Fruit fly (Drosophila melanogaster) whole organism, embryonic: Measurements from ENCODE around the gene Ide.
A peak's percentile ranks its signal among the peaks of the same experiment; 100 is the strongest.

ENCODE experiments used
- Ada2b ChIP-seq: fragments of 200-800 bp; sonication (Bioruptor generic); IDR thresholded peaks from 2 replicates; pipeline ENCODE4 v1.3.6; 2022; ENCODE audit warnings: missing biosample characterization, missing genetic modification characterization
- BEAF-32 ChIP-seq: fragments of 200-800 bp; sonication (Bioruptor generic); optimal IDR thresholded peaks from 3 replicates; lab custom pipeline; 2017; ENCODE audit warnings: missing biosample characterization, missing genetic modification characterization, mild to moderate bottlenecking, moderate library complexity, missing genetic modification reagents
- CG11398 ChIP-seq: fragments of 200-800 bp; sonication (Bioruptor generic); optimal IDR thresholded peaks from 2 replicates; lab custom pipeline; 2016; ENCODE audit warnings: missing biosample characterization, missing genetic modification characterization
- CG11504 ChIP-seq: fragments of 200-800 bp; sonication (Bioruptor generic); optimal IDR thresholded peaks from 3 replicates; lab custom pipeline; 2019; ENCODE audit warnings: missing biosample characterization, mild to moderate bottlenecking, missing genetic modification characterization, moderate library complexity
- CG13287 ChIP-seq: fragments of 200-800 bp; sonication (Bioruptor generic); IDR thresholded peaks from 2 replicates; pipeline ENCODE4 v1.3.6; 2022; ENCODE audit warnings: missing biosample characterization, missing genetic modification characterization; ENCODE audit not compliant: partially characterized antibody
- CG13894 ChIP-seq: fragments of 200-800 bp; sonication (Bioruptor generic); optimal IDR thresholded peaks from 3 replicates; lab custom pipeline; 2018; ENCODE audit warnings: missing biosample characterization, mild to moderate bottlenecking, missing genetic modification characterization, moderate library complexity
- CG14050 ChIP-seq: fragments of 200-800 bp; sonication (Bioruptor generic); IDR thresholded peaks from 3 replicates; pipeline ENCODE4 v1.3.6; 2022; ENCODE audit warnings: missing biosample characterization, missing genetic modification characterization
- CG14441 ChIP-seq: fragments of 200-800 bp; sonication (Bioruptor generic); IDR thresholded peaks from 2 replicates; pipeline ENCODE4 v1.3.6; 2022; ENCODE audit warnings: missing biosample characterization, missing genetic modification characterization
- CG15073 ChIP-seq: fragments of 200-800 bp; sonication (Bioruptor generic); optimal IDR thresholded peaks from 2 replicates; lab custom pipeline; 2016; ENCODE audit warnings: missing biosample characterization, missing genetic modification characterization
- CG1647 ChIP-seq: fragments of 200-800 bp; sonication (Bioruptor generic); optimal IDR thresholded peaks from 3 replicates; lab custom pipeline; 2016; ENCODE audit warnings: missing biosample characterization, missing genetic modification characterization
- CG17186 ChIP-seq: fragments of 200-800 bp; sonication (Bioruptor generic); optimal IDR thresholded peaks from 3 replicates; lab custom pipeline; 2017; ENCODE audit warnings: missing biosample characterization, missing genetic modification reagents, missing genetic modification characterization
- CG17802 ChIP-seq: fragments of 200-800 bp; sonication (Bioruptor generic); optimal IDR thresholded peaks from 2 replicates; lab custom pipeline; 2018; ENCODE audit warnings: missing biosample characterization, mild to moderate bottlenecking, missing genetic modification characterization, moderate library complexity
- CG1792 ChIP-seq: fragments of 200-800 bp; sonication (Bioruptor generic); optimal IDR thresholded peaks from 2 replicates; lab custom pipeline; 2016; ENCODE audit warnings: missing biosample characterization, missing genetic modification characterization
- CG18764 ChIP-seq: fragments of 200-800 bp; sonication (Bioruptor generic); optimal IDR thresholded peaks from 3 replicates; lab custom pipeline; 2016; ENCODE audit warnings: missing biosample characterization, missing genetic modification characterization
- CG2678 ChIP-seq: fragments of 200-800 bp; sonication (Bioruptor generic); optimal IDR thresholded peaks from 3 replicates; lab custom pipeline; 2019; ENCODE audit warnings: missing biosample characterization, mild to moderate bottlenecking, missing genetic modification characterization, moderate library complexity
- CG2889 ChIP-seq: fragments of 200-800 bp; sonication (Bioruptor generic); IDR thresholded peaks from 3 replicates; pipeline ENCODE4 v1.3.6; 2022; ENCODE audit warnings: missing biosample characterization, missing genetic modification characterization
- CG34376 ChIP-seq: fragments of 200-800 bp; sonication (Bioruptor generic); optimal IDR thresholded peaks from 2 replicates; lab custom pipeline; 2018; ENCODE audit warnings: missing biosample characterization, mild to moderate bottlenecking, missing genetic modification characterization
- CG6791 ChIP-seq: fragments of 200-800 bp; sonication (Bioruptor generic); IDR thresholded peaks from 3 replicates; pipeline ENCODE4 v1.3.6; 2022; ENCODE audit warnings: missing biosample characterization, missing genetic modification characterization; ENCODE audit not compliant: partially characterized antibody
- CG7372 ChIP-seq: fragments of 200-800 bp; sonication (Bioruptor generic); IDR thresholded peaks from 2 replicates; pipeline ENCODE4 v1.3.6; 2022; ENCODE audit warnings: missing biosample characterization, missing genetic modification characterization
- CG9876 ChIP-seq: fragments of 200-800 bp; sonication (Bioruptor generic); optimal IDR thresholded peaks from 2 replicates; lab custom pipeline; 2016; ENCODE audit warnings: missing biosample characterization, missing genetic modification characterization
- D ChIP-seq, 2 experiments: fragments of 200-800 bp in 1 of 2; fragments of >200 bp in 1 of 2; sonication (Bioruptor generic) in 1 of 2; optimal IDR thresholded peaks; 2 replicates in 1 of 2; 3 replicates in 1 of 2; lab custom pipeline; 2017; ENCODE audit warnings: mild to moderate bottlenecking in 1 of 2, missing biosample characterization in 1 of 2, missing genetic modification characterization in 1 of 2, missing genetic modification reagents in 1 of 2
- D19A ChIP-seq: fragments of 200-800 bp; optimal IDR thresholded peaks from 3 replicates; lab custom pipeline; 2019; ENCODE audit warnings: missing biosample characterization, mild to moderate bottlenecking, missing genetic modification characterization, moderate library complexity
- Doc3 ChIP-seq: fragments of 200-800 bp; sonication (Bioruptor generic); IDR thresholded peaks from 3 replicates; pipeline ENCODE4 v1.3.6; 2022; ENCODE audit warnings: missing biosample characterization, missing genetic modification characterization; ENCODE audit not compliant: partially characterized antibody
- Gsc ChIP-seq: fragments of 200-800 bp; sonication (Bioruptor generic); IDR thresholded peaks from 2 replicates; pipeline ENCODE4 v1.3.6; 2022; ENCODE audit warnings: missing biosample characterization, missing genetic modification characterization
- Kr ChIP-seq: fragments of 200-800 bp; sonication (Bioruptor generic); optimal IDR thresholded peaks from 2 replicates; lab custom pipeline; 2017; ENCODE audit warnings: missing biosample characterization, mild to moderate bottlenecking, missing genetic modification characterization
- MBD-R2 ChIP-seq: fragments of 200-800 bp; sonication (Bioruptor generic); IDR thresholded peaks from 2 replicates; pipeline ENCODE4 v1.3.6; 2022; ENCODE audit warnings: missing biosample characterization, missing genetic modification characterization
- Optix ChIP-seq: fragments of 200-800 bp; sonication (Bioruptor generic); IDR thresholded peaks from 3 replicates; pipeline ENCODE4 v1.3.6; 2022; ENCODE audit warnings: missing biosample characterization, missing genetic modification characterization
- Pdp1 ChIP-seq, 2 experiments: fragments of 200-800 bp; sonication (Bioruptor generic); optimal IDR thresholded peaks; 3 replicates each; lab custom pipeline; 2016; ENCODE audit warnings: missing biosample characterization in 2 of 2, missing genetic modification characterization in 2 of 2, mild to moderate bottlenecking in 1 of 2, moderate library complexity in 1 of 2
- bbx ChIP-seq: fragments of 200-800 bp; sonication (Bioruptor generic); IDR thresholded peaks from 2 replicates; pipeline ENCODE4 v1.3.6; 2022; ENCODE audit warnings: missing biosample characterization, missing genetic modification characterization; ENCODE audit not compliant: partially characterized antibody
- cad ChIP-seq: fragments of >200 bp; optimal IDR thresholded peaks from 2 replicates; lab custom pipeline; 2017; ENCODE audit warnings: missing biosample characterization, missing genetic modification characterization
- cato ChIP-seq: fragments of 200-800 bp; sonication (Bioruptor generic); optimal IDR thresholded peaks from 2 replicates; lab custom pipeline; 2016; ENCODE audit warnings: missing biosample characterization, missing genetic modification characterization, borderline replicate concordance
- ci ChIP-seq: fragments of 200-800 bp; sonication (Bioruptor generic); IDR thresholded peaks from 3 replicates; pipeline ENCODE4 v1.3.6; 2022; ENCODE audit warnings: missing biosample characterization, missing genetic modification characterization
- dati ChIP-seq: fragments of 200-800 bp; sonication (Bioruptor generic); IDR thresholded peaks from 2 replicates; pipeline ENCODE4 v1.3.6; 2022; ENCODE audit warnings: missing biosample characterization, missing genetic modification characterization
- dimm ChIP-seq: fragments of 200-800 bp; sonication (Bioruptor generic); IDR thresholded peaks from 2 replicates; pipeline ENCODE4 v1.3.6; 2022; ENCODE audit warnings: missing biosample characterization, missing genetic modification characterization
- dysf ChIP-seq: fragments of 200-800 bp; sonication (Bioruptor generic); IDR thresholded peaks from 3 replicates; pipeline ENCODE4 v1.3.6; 2022; ENCODE audit warnings: missing biosample characterization, missing genetic modification characterization
- esg ChIP-seq: fragments of 200-800 bp; sonication (Bioruptor generic); conservative IDR thresholded peaks from 2 replicates; pipeline ENCODE4 v1.3.6; 2022; ENCODE audit warnings: missing biosample characterization, missing genetic modification characterization
- ewg ChIP-seq: fragments of 200-800 bp; sonication (Bioruptor generic); optimal IDR thresholded peaks from 3 replicates; lab custom pipeline; 2017; ENCODE audit warnings: mild to moderate bottlenecking, missing biosample characterization, missing genetic modification reagents, missing genetic modification characterization
- fu2 ChIP-seq: fragments of 200-800 bp; sonication (Bioruptor generic); optimal IDR thresholded peaks from 2 replicates; lab custom pipeline; 2016; ENCODE audit warnings: missing biosample characterization, missing genetic modification characterization
- hb ChIP-seq: fragments of 200-800 bp; sonication (Bioruptor generic); IDR thresholded peaks from 3 replicates; pipeline ENCODE4 v1.3.6; 2022; ENCODE audit warnings: missing biosample characterization, missing genetic modification characterization; ENCODE audit not compliant: partially characterized antibody
- inv ChIP-seq: fragments of 200-800 bp; sonication (Bioruptor generic); IDR thresholded peaks from 2 replicates; pipeline ENCODE4 v1.3.6; 2022; ENCODE audit warnings: missing biosample characterization, missing genetic modification characterization; ENCODE audit not compliant: partially characterized antibody
- jumu ChIP-seq: fragments of 200-800 bp; sonication (Bioruptor generic); optimal IDR thresholded peaks from 3 replicates; lab custom pipeline; 2016; ENCODE audit warnings: missing biosample characterization, missing genetic modification characterization
- mam ChIP-seq: fragments of 200-800 bp; sonication (Bioruptor generic); optimal IDR thresholded peaks from 3 replicates; lab custom pipeline; 2016; ENCODE audit warnings: missing biosample characterization, missing genetic modification characterization
- pan ChIP-seq, 4 experiments: fragments of >200 bp in 3 of 4; fragments of 200-800 bp in 1 of 4; sonication (Bioruptor generic) in 1 of 4; optimal IDR thresholded peaks in 3 of 4; IDR thresholded peaks in 1 of 4; 2 replicates each; pipeline versions ENCODE4 v1.3.6 to Lab custom; 2017 to 2022; ENCODE audit warnings: missing biosample characterization in 2 of 4, missing genetic modification characterization in 2 of 4, mixed read lengths in 1 of 4
- slou ChIP-seq: fragments of 200-800 bp; sonication (Bioruptor generic); optimal IDR thresholded peaks from 3 replicates; lab custom pipeline; 2016; ENCODE audit warnings: missing biosample characterization, missing genetic modification characterization
- trem ChIP-seq: fragments of 200-800 bp; optimal IDR thresholded peaks from 3 replicates; lab custom pipeline; 2019; ENCODE audit warnings: missing biosample characterization, mild to moderate bottlenecking, missing genetic modification characterization, moderate library complexity
- unc-4 ChIP-seq: fragments of 200-800 bp; sonication (Bioruptor generic); IDR thresholded peaks from 2 replicates; pipeline ENCODE4 v1.3.6; 2022; ENCODE audit warnings: missing biosample characterization, missing genetic modification characterization; ENCODE audit not compliant: partially characterized antibody
- z ChIP-seq: fragments of 200-800 bp; sonication (Bioruptor generic); IDR thresholded peaks from 3 replicates; pipeline ENCODE4 v1.3.6; 2022; ENCODE audit warnings: missing biosample characterization, missing genetic modification characterization

Ide gene

DNA sequence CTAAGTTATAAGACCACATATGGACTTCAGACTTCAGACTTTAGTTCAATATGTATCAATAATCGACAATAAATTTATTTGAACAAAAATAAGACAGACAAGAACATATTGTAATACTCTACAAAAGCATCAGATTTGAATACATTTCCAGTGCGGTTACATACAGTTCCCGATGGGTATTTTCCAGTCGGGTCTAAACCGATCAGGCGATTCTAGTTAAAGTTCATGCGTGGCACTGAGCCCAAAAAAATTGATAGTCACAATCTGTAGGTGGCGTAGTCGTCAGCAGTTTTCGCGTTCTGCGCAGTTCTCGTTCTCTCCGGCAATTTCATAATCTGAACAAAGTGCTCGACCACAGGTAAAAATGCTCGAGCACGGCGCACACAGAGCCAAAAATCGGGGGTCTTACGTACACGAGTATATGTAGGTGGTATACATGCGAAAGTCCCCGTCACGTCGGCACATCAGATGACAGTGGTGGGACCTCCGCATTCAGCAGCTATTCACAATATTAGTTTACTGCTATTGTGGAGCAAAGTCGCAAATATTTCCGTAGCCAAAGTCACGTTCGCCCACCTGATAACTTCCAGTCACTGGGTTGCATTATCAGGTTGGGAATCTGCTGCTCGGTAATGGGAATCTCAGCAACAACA is 19.7 kb upstream of the Ide start (continued):
- no peak for TF ChIP-seq Optix (GFP tag; lab: Robert Waterston, UW)
- peak; percentile 63 for TF ChIP-seq D19A
- no peak for TF ChIP-seq CG2889 (GFP tag; lab: Robert Waterston, UW)
- peak; percentile 58 for TF ChIP-seq mam (GFP tag; lab: Kevin White, UChicago)
- TF ChIP-seq CG1647 (GFP tag; lab: Kevin White, UChicago): peak; percentile 54
- no peak for TF ChIP-seq dati (GFP tag; lab: Robert Waterston, UW)
- no peak for TF ChIP-seq ci (GFP tag; lab: Robert Waterston, UW)
- no peak for TF ChIP-seq ewg (GFP tag; lab: Kevin White, UChicago)
- TF ChIP-seq CG15073 (GFP tag; lab: Kevin White, UChicago): peak; percentile 40
- TF ChIP-seq CG18764 (GFP tag; lab: Kevin White, UChicago): no peak
- no peak for TF ChIP-seq unc-4 (GFP tag; lab: Robert Waterston, UW)
- TF ChIP-seq D (optimal IDR thresholded peaks at IDR 0.05; lab: Kevin White, UChicago): no peak
- no peak for TF ChIP-seq D (GFP tag; optimal IDR thresholded peaks at IDR 0.05; lab: Kevin White, UChicago)
- no peak for TF ChIP-seq CG7372 (GFP tag; lab: Robert Waterston, UW)
- no peak for TF ChIP-seq Gsc (GFP tag; lab: Robert Waterston, UW)
- TF ChIP-seq cad (GFP tag; lab: Kevin White, UChicago): no peak
- peak; percentile 82 for TF ChIP-seq CG34376 (GFP tag; lab: Kevin White, UChicago)
- TF ChIP-seq jumu (GFP tag; lab: Kevin White, UChicago): no peak
- no peak for TF ChIP-seq hb (GFP tag; lab: Robert Waterston, UW)
- peak; percentile 28; the same call in 1 of the 2 replicates for TF ChIP-seq CG14441
- TF ChIP-seq CG1792: peak; percentile 25
- no peak for TF ChIP-seq CG17802 (tag; lab: Kevin White, UChicago)
- TF ChIP-seq Doc3 (GFP tag; lab: Robert Waterston, UW): no peak
- TF ChIP-seq CG6791 (GFP tag; lab: Robert Waterston, UW): no peak
- peak; percentile 42; the same call in 1 of the 2 replicates for TF ChIP-seq MBD-R2 (GFP tag; lab: Robert Waterston, UW)
- peak; percentile 58; the same call in 2 of the 3 replicates for TF ChIP-seq dysf (GFP tag; lab: Robert Waterston, UW)
- TF ChIP-seq z (GFP tag; lab: Robert Waterston, UW): no peak
- no peak for TF ChIP-seq dimm (GFP tag; lab: Robert Waterston, UW)
- no peak for TF ChIP-seq cato
- no peak for TF ChIP-seq CG9876
- peak; percentile 100 for TF ChIP-seq CG13894 (tag; lab: Kevin White, UChicago)
- no peak for TF ChIP-seq CG14050 (GFP tag; lab: Robert Waterston, UW)
- TF ChIP-seq inv (GFP tag; lab: Robert Waterston, UW): no peak
- TF ChIP-seq slou (GFP tag; lab: Kevin White, UChicago): no peak
- TF ChIP-seq bbx (GFP tag; lab: Robert Waterston, UW): 0 out of 2 replicates have a peak, but pooled peaks have one; percentile 21
- no peak for TF ChIP-seq CG17186
- TF ChIP-seq pan (optimal IDR thresholded peaks at IDR 0.05; lab: Kevin White, UChicago): no peak
- TF ChIP-seq pan (GFP tag; optimal IDR thresholded peaks at IDR 0.05 in 1 of 2, IDR thresholded peaks at IDR 0.05 in 1 of 2): peak in 1 of 2 experiments; percentile 31
- TF ChIP-seq CG11398 (GFP tag; lab: Kevin White, UChicago): no peak
- peak; percentile 53 for TF ChIP-seq CG11504 (tag; lab: Kevin White, UChicago)
- no peak for TF ChIP-seq trem (tag; lab: Kevin White, UChicago)
- TF ChIP-seq CG13287: peak; percentile 48
- TF ChIP-seq BEAF-32 (GFP tag; lab: Kevin White, UChicago): no peak
- no peak for TF ChIP-seq Kr (GFP tag; lab: Kevin White, UChicago)
- TF ChIP-seq Pdp1 (GFP tag; optimal IDR thresholded peaks at IDR 0.05; lab: Kevin White, UChicago): peak; percentile 51 to 75
- TF ChIP-seq Ada2b (GFP tag; lab: Robert Waterston, UW): peak; percentile 31; the same call in 1 of the 2 replicates
- peak; percentile 72 for TF ChIP-seq CG2678 (tag; lab: Kevin White, UChicago)
- no peak for TF ChIP-seq esg (GFP tag; lab: Robert Waterston, UW)
- TF ChIP-seq fu2 (GFP tag; lab: Kevin White, UChicago): peak; percentile 19
